Worm (Caenorhabditis elegans) whole organism, L1 larva: Measurements from ENCODE around the gene EEED8.15.

Source experiments
- aly-2 ChIP-seq: fragments of 150-350 bp; optimal IDR thresholded peaks from 2 replicates; lab custom pipeline; 2014; ENCODE audit warnings: missing biosample characterization, missing genetic modification characterization
- ama-1 ChIP-seq: fragments of 150-350 bp; optimal IDR thresholded peaks from 2 replicates; lab custom pipeline; 2014
- ceh-8 ChIP-seq: fragments of 200-800 bp; sonication (Bioruptor generic); optimal IDR thresholded peaks from 2 replicates; lab custom pipeline; 2018; ENCODE audit warnings: mild to moderate bottlenecking, missing genetic modification characterization, moderate library complexity, missing compliant biosample characterization
- ceh-88 ChIP-seq: fragments of 200-800 bp; sonication (Bioruptor generic); IDR thresholded peaks from 2 replicates; pipeline ENCODE4 v1.3.6; 2022; ENCODE audit warnings: missing genetic modification characterization, missing compliant biosample characterization
- dsc-1 ChIP-seq: sonication (generic microtip); optimal IDR thresholded peaks from 2 replicates; lab custom pipeline; 2016; ENCODE audit warnings: mild to moderate bottlenecking, missing genetic modification characterization, missing compliant biosample characterization
- efl-1 ChIP-seq, 4 experiments: fragments of 150-350 bp; optimal IDR thresholded peaks in 3 of 4; peaks in 1 of 4; 1 replicate in 1 of 4; 2 replicates in 3 of 4; lab custom pipeline; 2014; ENCODE audit warnings: missing biosample characterization in 2 of 4, missing genetic modification characterization in 2 of 4, missing genetic modification reagents in 2 of 4
- egl-13 ChIP-seq: sonication (generic microtip); optimal IDR thresholded peaks from 2 replicates; lab custom pipeline; 2016; ENCODE audit warnings: missing genotype, missing genetic modification reagents, missing genetic modification characterization, missing compliant biosample characterization
- egl-27 ChIP-seq, 2 experiments: fragments of 150-350 bp in 1 of 2; sonication (generic microtip); optimal IDR thresholded peaks; 3 replicates each; lab custom pipeline; 2017 to 2018; ENCODE audit warnings: missing biosample characterization in 2 of 2, missing genetic modification characterization in 2 of 2, missing genetic modification reagents in 2 of 2
- elt-3 ChIP-seq, 6 experiments: fragments of 150-350 bp in 1 of 6; sonication (generic microtip); optimal IDR thresholded peaks; 2 replicates each; lab custom pipeline; 2017 to 2018; ENCODE audit warnings: missing biosample characterization in 6 of 6, missing genetic modification characterization in 6 of 6, inconsistent platforms in 1 of 6
- ets-5 ChIP-seq: fragments of 200-800 bp; sonication (Bioruptor generic); IDR thresholded peaks from 2 replicates; pipeline ENCODE4 v1.3.6; 2022; ENCODE audit warnings: missing genetic modification characterization, missing compliant biosample characterization
- fkh-10 ChIP-seq: sonication (generic microtip); optimal IDR thresholded peaks from 2 replicates; lab custom pipeline; 2017; ENCODE audit warnings: missing biosample characterization, missing genetic modification reagents, missing genetic modification characterization
- fkh-8 ChIP-seq: sonication (generic microtip); optimal IDR thresholded peaks from 2 replicates; lab custom pipeline; 2016; ENCODE audit warnings: mild to moderate bottlenecking, missing genetic modification characterization, missing compliant biosample characterization
- fos-1 ChIP-seq: fragments of 150-350 bp; optimal IDR thresholded peaks from 2 replicates; lab custom pipeline; 2014; ENCODE audit warnings: missing biosample characterization, missing genetic modification characterization
- irx-1 ChIP-seq: sonication (generic microtip); optimal IDR thresholded peaks from 2 replicates; lab custom pipeline; 2016; ENCODE audit warnings: missing genetic modification characterization, missing compliant biosample characterization
- isw-1 ChIP-seq: fragments of 200-800 bp; sonication (Bioruptor generic); IDR thresholded peaks from 2 replicates; pipeline ENCODE4 v1.3.6; 2022; ENCODE audit warnings: missing genetic modification characterization, missing compliant biosample characterization
- lin-14 ChIP-seq: fragments of 200-800 bp; sonication (Bioruptor generic); optimal IDR thresholded peaks from 2 replicates; lab custom pipeline; 2018; ENCODE audit warnings: mild to moderate bottlenecking, missing genetic modification characterization, moderate library complexity, missing compliant biosample characterization
- lin-39 ChIP-seq: fragments of 150-350 bp; optimal IDR thresholded peaks from 2 replicates; lab custom pipeline; 2014; ENCODE audit warnings: missing biosample characterization, missing genetic modification reagents, missing genetic modification characterization
- lir-3 ChIP-seq: sonication (generic microtip); optimal IDR thresholded peaks from 2 replicates; lab custom pipeline; 2016; ENCODE audit warnings: mild to moderate bottlenecking, missing genetic modification characterization, moderate library complexity, missing compliant biosample characterization; ENCODE audit not compliant: poor library complexity
- nhr-12 ChIP-seq: sonication (generic microtip); optimal IDR thresholded peaks from 2 replicates; lab custom pipeline; 2017; ENCODE audit warnings: missing biosample characterization, missing genetic modification characterization
- nhr-19 ChIP-seq: fragments of 200-800 bp; sonication (Bioruptor generic); conservative IDR thresholded peaks from 2 replicates; pipeline ENCODE4 v1.3.6; 2022; ENCODE audit warnings: missing genetic modification characterization, missing compliant biosample characterization
- nhr-84 ChIP-seq: sonication (generic microtip); optimal IDR thresholded peaks from 2 replicates; lab custom pipeline; 2017; ENCODE audit warnings: missing biosample characterization, missing genetic modification characterization
- nhr-85 ChIP-seq: sonication (generic microtip); peaks from one replicate; lab custom pipeline; 2016; ENCODE audit warnings: missing genetic modification characterization, inconsistent platforms, missing compliant biosample characterization
- pax-3 ChIP-seq: fragments of 200-800 bp; sonication (Bioruptor generic); optimal IDR thresholded peaks from 2 replicates; lab custom pipeline; 2018; ENCODE audit warnings: mild to moderate bottlenecking, missing genetic modification characterization, moderate library complexity, missing compliant biosample characterization
- pqm-1 ChIP-seq: sonication (generic microtip); optimal IDR thresholded peaks from 3 replicates; lab custom pipeline; 2017; ENCODE audit warnings: missing biosample characterization, missing genetic modification characterization
- rnt-1 ChIP-seq: sonication (generic microtip); optimal IDR thresholded peaks from 2 replicates; lab custom pipeline; 2016; ENCODE audit warnings: mild to moderate bottlenecking, missing genetic modification characterization, moderate library complexity, missing compliant biosample characterization
- snpc-4 ChIP-seq: fragments of 150-350 bp; optimal IDR thresholded peaks from 2 replicates; lab custom pipeline; 2014; ENCODE audit warnings: missing biosample characterization, missing genetic modification characterization
- snu-23 ChIP-seq: sonication (generic microtip); optimal IDR thresholded peaks from 2 replicates; lab custom pipeline; 2016; ENCODE audit warnings: missing genetic modification characterization, missing compliant biosample characterization
- swsn-7 ChIP-seq: sonication (generic microtip); optimal IDR thresholded peaks from 2 replicates; lab custom pipeline; 2016; ENCODE audit warnings: missing genetic modification characterization, missing compliant biosample characterization
- tbx-2 ChIP-seq: sonication (generic microtip); optimal IDR thresholded peaks from 2 replicates; lab custom pipeline; 2016; ENCODE audit warnings: missing genetic modification characterization, missing compliant biosample characterization
- tlp-1 ChIP-seq: fragments of 150-350 bp; optimal IDR thresholded peaks from 2 replicates; lab custom pipeline; 2014; ENCODE audit warnings: missing biosample characterization, missing genetic modification characterization
- unc-130 ChIP-seq: fragments of 150-350 bp; optimal IDR thresholded peaks from 2 replicates; lab custom pipeline; 2017; ENCODE audit warnings: missing biosample characterization, missing genetic modification characterization, inconsistent platforms
- unc-30 ChIP-seq: sonication (generic microtip); optimal IDR thresholded peaks from 2 replicates; lab custom pipeline; 2017; ENCODE audit warnings: missing biosample characterization, missing genetic modification characterization
- unc-62 ChIP-seq: fragments of 150-350 bp; optimal IDR thresholded peaks from 2 replicates; lab custom pipeline; 2014; ENCODE audit warnings: missing biosample characterization, missing genetic modification reagents, missing genetic modification characterization
- unc-98 ChIP-seq: fragments of 200-800 bp; sonication (Bioruptor generic); IDR thresholded peaks from 2 replicates; pipeline ENCODE4 v1.3.6; 2022; ENCODE audit warnings: missing genetic modification characterization, missing compliant biosample characterization
- vab-15 ChIP-seq: sonication (generic microtip); optimal IDR thresholded peaks from 2 replicates; lab custom pipeline; 2017; ENCODE audit warnings: missing genotype, mild to moderate bottlenecking, missing genetic modification characterization, missing compliant biosample characterization
- ztf-11 ChIP-seq, 2 experiments: sonication (generic microtip); optimal IDR thresholded peaks; 2 replicates each; lab custom pipeline; 2016 to 2017; ENCODE audit warnings: missing genetic modification characterization in 2 of 2, missing biosample characterization in 1 of 2, missing compliant biosample characterization in 1 of 2
- ztf-4 ChIP-seq: fragments of 150-350 bp; optimal IDR thresholded peaks from 2 replicates; lab custom pipeline; 2014; ENCODE audit warnings: missing biosample characterization, missing genetic modification characterization

Gene EEED8.15

ce11 chrII:5436833-5437232 is 17.8 kb downstream of the EEED8.15 start, which contains the start of gene dct-5:
TSS of gene dct-5 (minus strand) at chrII:5436933.
- no peak for TF ChIP-seq swsn-7 (tag; lab: Kevin White, UChicago)
- TF ChIP-seq pax-3 (tag; lab: Kevin White, UChicago): no peak
- TF ChIP-seq egl-13 (tag; lab: Kevin White, UChicago): no peak
- no peak for TF ChIP-seq egl-27 (tag; optimal IDR thresholded peaks at IDR 0.05; lab: Kevin White, UChicago)
- no peak for TF ChIP-seq fkh-10 (GFP tag; lab: Kevin White, UChicago)
- TF ChIP-seq unc-130: no peak
- no peak for TF ChIP-seq ceh-8
- no peak for TF ChIP-seq ama-1 (lab: Kevin White, UChicago)
- TF ChIP-seq lir-3 (tag; lab: Kevin White, UChicago): no peak
- no peak for TF ChIP-seq fkh-8 (tag; lab: Kevin White, UChicago)
- TF ChIP-seq lin-39 (tag; lab: Kevin White, UChicago): no peak
- no peak for TF ChIP-seq dsc-1 (tag; lab: Kevin White, UChicago)
- no peak for TF ChIP-seq elt-3 (tag; optimal IDR thresholded peaks at IDR 0.05; lab: Kevin White, UChicago)
- no peak for TF ChIP-seq tlp-1 (tag; lab: Kevin White, UChicago)

- TF ChIP-seq unc-98 (GFP tag; lab: Robert Waterston, UW) (no peak), dsc-1 (tag; lab: Kevin White, UChicago) (no peak), unc-62 (GFP tag; lab: Kevin White, UChicago) (no peak)
- TF ChIP-seq, all 84 proteins: peak for 0
These were observed 18.6 kb downstream of the EEED8.15 start, which contains the start of gene F07F6.1 for ce11 chrII:5437586-5437985. TSS of gene F07F6.1 (plus strand) at chrII:5437886.

ce11 chrII:5446506-5446905 is 27.5 kb downstream of the EEED8.15 start, which contains the start of gene nmr-1:
TSS of gene nmr-1 (minus strand) at chrII:5446606.
- no peak for TF ChIP-seq aly-2 (tag; lab: Kevin White, UChicago)

- TF ChIP-seq isw-1 (GFP tag; lab: Robert Waterston, UW) (no peak), nhr-85 (tag; lab: Kevin White, UChicago) (no peak), pqm-1 (tag; lab: Kevin White, UChicago) (no peak), ama-1 (lab: Kevin White, UChicago) (no peak), tlp-1 (tag; lab: Kevin White, UChicago) (no peak), nhr-84 (tag; lab: Kevin White, UChicago) (no peak), unc-30 (tag; lab: Kevin White, UChicago) (no peak), vab-15 (tag; lab: Kevin White, UChicago) (no peak), ceh-88 (GFP tag; lab: Robert Waterston, UW) (no peak), nhr-12 (tag; lab: Kevin White, UChicago) (no peak), snu-23 (GFP tag; lab: Kevin White, UChicago) (no peak), dsc-1 (tag; lab: Kevin White, UChicago) (no peak), fos-1 (tag; lab: Kevin White, UChicago) (no peak), snpc-4 (tag; lab: Kevin White, UChicago) (no peak), ztf-4 (tag; lab: Kevin White, UChicago) (no peak)
- TF ChIP-seq, all 84 proteins: peak for 0
These were observed 28.4 kb downstream of the EEED8.15 start, which contains the start of gene cex-1 for ce11 chrII:5447381-5447780. TSS of gene cex-1 (plus strand) at chrII:5447681.

ce11 chrII:5449219-5449618 is 30.2 kb downstream of the EEED8.15 start:
- no peak for TF ChIP-seq irx-1
- no peak for TF ChIP-seq ets-5 (GFP tag; lab: Robert Waterston, UW)
- TF ChIP-seq dsc-1 (tag; lab: Kevin White, UChicago): peak; percentile 32
- peak; percentile 41 for TF ChIP-seq nhr-19 (GFP tag; lab: Robert Waterston, UW)
- peak in 1 of 2 experiments; percentile 6 for TF ChIP-seq efl-1 (optimal IDR thresholded peaks at IDR 0.05; lab: Kevin White, UChicago)
- TF ChIP-seq efl-1 (GFP tag; optimal IDR thresholded peaks at IDR 0.05 in 1 of 2; lab: Kevin White, UChicago): no peak
- peak; percentile 59 for TF ChIP-seq lin-14 (GFP tag; lab: Kevin White, UChicago)
- TF ChIP-seq fkh-10 (GFP tag; lab: Kevin White, UChicago): no peak
- no peak for TF ChIP-seq tbx-2
- TF ChIP-seq rnt-1: peak; percentile 72
- no peak for TF ChIP-seq ztf-11 (tag; optimal IDR thresholded peaks at IDR 0.05; lab: Kevin White, UChicago)
